Worm (Caenorhabditis elegans): ENCODE data around the gene rpl-42.

Gene rpl-42

DNA sequence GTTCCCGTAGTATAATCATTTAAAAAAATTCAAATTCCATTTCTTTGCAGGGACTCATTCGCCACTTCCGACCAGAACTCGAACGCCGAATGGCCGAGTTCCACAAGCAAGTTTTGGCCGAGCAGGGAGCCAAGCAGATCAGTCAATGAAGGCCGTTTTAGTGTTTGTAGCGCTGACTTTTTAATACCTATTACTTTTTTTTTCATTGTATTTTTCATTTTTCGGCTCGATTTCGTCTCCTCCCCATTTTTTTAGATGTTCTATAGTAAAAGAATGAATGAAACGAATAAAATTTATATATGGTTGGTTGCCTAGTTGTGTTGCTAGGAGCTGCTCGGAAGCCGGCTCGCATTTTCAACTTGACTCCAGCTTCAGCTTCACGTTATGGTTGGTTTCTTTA is 7.3 kb downstream of the rpl-42 start, which contains the start of gene C09H10.4:
TSS of gene C09H10.4 (plus strand) at position 301 of the 400 bp plus-strand sequence.
- TF ChIP-seq nhr-27 (tag; optimal IDR thresholded peaks at IDR 0.05): no peak
- TF ChIP-seq Y79H2A.3 (GFP tag; conservative IDR thresholded peaks at IDR 0.05): peak; percentile 54; the same call in 1 of the 2 replicates

DNA sequence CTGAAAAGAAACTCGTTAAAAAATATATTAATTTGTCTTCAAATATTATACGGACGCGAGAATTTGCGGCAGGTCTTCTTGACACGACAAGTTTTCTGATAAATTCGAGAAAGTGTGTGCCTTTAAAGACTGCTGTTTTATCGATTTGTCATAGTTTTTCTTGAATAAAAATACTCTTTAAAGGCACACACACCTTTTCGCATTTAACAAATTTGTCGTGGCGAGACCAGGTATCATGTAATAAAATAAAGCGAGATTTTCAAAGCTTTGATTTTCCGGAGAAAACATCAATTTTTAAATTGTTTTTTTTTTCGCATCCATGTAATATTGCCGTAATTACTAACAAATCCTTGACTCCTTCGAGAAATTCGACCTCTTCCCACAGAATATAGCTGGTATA is 8.7 kb downstream of the rpl-42 start:
- TF ChIP-seq madf-6 (GFP tag; IDR thresholded peaks at IDR 0.05) (no peak), F57C9.4 (tag; optimal IDR thresholded peaks at IDR 0.05) (no peak), dpff-1 (tag; optimal IDR thresholded peaks at IDR 0.05) (no peak), B0035.1 (tag; optimal IDR thresholded peaks at IDR 0.05) (no peak), mel-28 (tag; optimal IDR thresholded peaks at IDR 0.05; ENCODE audit: borderline replicate concordance) (no peak)

DNA sequence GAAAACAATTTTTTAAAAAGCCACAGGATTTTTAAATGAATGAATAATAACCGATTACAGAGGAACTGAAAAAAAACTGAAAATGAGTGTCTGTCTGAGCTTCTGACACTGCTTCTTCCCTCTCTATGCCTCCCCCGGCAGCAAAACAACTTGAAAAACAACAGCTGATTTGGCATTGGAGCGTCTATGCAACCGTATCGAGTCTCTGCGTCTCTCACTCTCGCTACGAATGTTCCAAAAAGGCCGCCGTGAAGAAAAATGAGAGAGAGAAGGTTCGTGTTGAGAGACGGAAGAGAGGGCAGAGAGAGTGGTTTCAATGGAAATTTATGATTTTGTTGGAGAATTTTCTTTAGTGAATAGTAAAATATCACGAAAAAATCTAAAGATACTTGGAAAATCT is 10.5 kb downstream of the rpl-42 start:
- no peak for TF ChIP-seq K11D2.4 (GFP tag; IDR thresholded peaks at IDR 0.05)
- no peak for TF ChIP-seq cebp-1 (GFP tag; IDR thresholded peaks at IDR 0.05)
- peak; percentile 47 for TF ChIP-seq cebp-1 (tag; optimal IDR thresholded peaks at IDR 0.05)
- TF ChIP-seq F23B12.7 (tag; optimal IDR thresholded peaks at IDR 0.05; ENCODE audit: insufficient read depth): peak; percentile 26
- no peak for TF ChIP-seq rpc-1 (optimal IDR thresholded peaks at IDR 0.05)
- TF ChIP-seq rpc-1 (tag; optimal IDR thresholded peaks at IDR 0.05): no peak
- TF ChIP-seq mxl-1 (tag; optimal IDR thresholded peaks at IDR 0.05): no peak
- TF ChIP-seq athp-1 (tag; optimal IDR thresholded peaks at IDR 0.05): no peak
- TF ChIP-seq attf-3 (GFP tag; conservative IDR thresholded peaks at IDR 0.05): peak; percentile 51; the same call in 1 of the 2 replicates
- peak; percentile 90 for TF ChIP-seq attf-5 (GFP tag; optimal IDR thresholded peaks at IDR 0.05)
- TF ChIP-seq unc-62 (GFP tag; optimal IDR thresholded peaks at IDR 0.05): no peak
- TF ChIP-seq hmg-1.2 (GFP tag; IDR thresholded peaks at IDR 0.05): peak; percentile 61; the same call in 1 of the 2 replicates
- TF ChIP-seq mcd-1 (GFP tag; IDR thresholded peaks at IDR 0.05): peak; percentile 77
- peak; percentile 52 for TF ChIP-seq ceh-27 (GFP tag; optimal IDR thresholded peaks at IDR 0.05)
- peak; percentile 59; the same call in 1 of the 2 replicates for TF ChIP-seq dox-1 (GFP tag; IDR thresholded peaks at IDR 0.05)
- peak; percentile 60 for TF ChIP-seq zfh-2 (GFP tag; conservative IDR thresholded peaks at IDR 0.05)
- no peak for TF ChIP-seq F39B2.1 (GFP tag; IDR thresholded peaks at IDR 0.05)
- TF ChIP-seq lin-35 (GFP tag; optimal IDR thresholded peaks at IDR 0.05): peak in 1 of 3 experiments; percentile 59
- no peak for TF ChIP-seq egrh-3 (GFP tag; IDR thresholded peaks at IDR 0.05)
- TF ChIP-seq K12H6.12 (tag; optimal IDR thresholded peaks at IDR 0.05): peak; percentile 44
- no peak for TF ChIP-seq efl-1 (GFP tag; optimal IDR thresholded peaks at IDR 0.05)
- no peak for TF ChIP-seq F22D6.2 (tag; optimal IDR thresholded peaks at IDR 0.05)
- TF ChIP-seq snpc-4 (GFP tag; optimal IDR thresholded peaks at IDR 0.05): no peak
- TF ChIP-seq snpc-4 (tag; optimal IDR thresholded peaks at IDR 0.05): peak in 1 of 4 experiments; percentile 1
- no peak for TF ChIP-seq ets-4 (GFP tag; optimal IDR thresholded peaks at IDR 0.05)
- TF ChIP-seq nhr-80 (tag; optimal IDR thresholded peaks at IDR 0.05): peak; percentile 68
- no peak for TF ChIP-seq F37B4.10 (GFP tag; IDR thresholded peaks at IDR 0.05)
- TF ChIP-seq hlh-26 (GFP tag; conservative IDR thresholded peaks at IDR 0.05): no peak

DNA sequence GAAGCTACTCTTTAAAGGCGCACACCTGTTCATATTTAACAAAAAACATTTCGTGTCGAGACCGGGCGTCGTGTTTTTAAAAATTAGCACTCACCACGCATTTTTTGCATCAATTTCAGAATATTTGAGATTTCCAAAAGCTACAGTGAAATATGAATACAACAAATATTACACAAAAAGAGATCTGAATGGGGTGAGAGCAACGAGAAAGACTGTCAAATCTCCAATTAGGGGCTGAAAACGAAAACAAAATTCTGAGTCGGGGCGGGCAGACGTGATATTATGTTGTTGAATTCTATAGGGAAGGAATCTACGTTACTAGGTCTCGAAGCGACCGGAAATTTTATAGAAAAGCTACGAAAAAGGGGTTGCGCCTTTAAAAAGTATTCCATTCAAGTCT is 11.1 kb downstream of the rpl-42 start, which contains the start of gene C09H10.5:
TSS of gene C09H10.5 (minus strand) at position 101 of the 400 bp plus-strand sequence.
- no peak for TF ChIP-seq ceh-27 (GFP tag; optimal IDR thresholded peaks at IDR 0.05)
- no peak for TF ChIP-seq hmg-20 (GFP tag; IDR thresholded peaks at IDR 0.05)

Measured in whole organism, young adult.